Comparison of ENCODE assay signal across 3 worm cellular contexts in the genomic region with DNA sequence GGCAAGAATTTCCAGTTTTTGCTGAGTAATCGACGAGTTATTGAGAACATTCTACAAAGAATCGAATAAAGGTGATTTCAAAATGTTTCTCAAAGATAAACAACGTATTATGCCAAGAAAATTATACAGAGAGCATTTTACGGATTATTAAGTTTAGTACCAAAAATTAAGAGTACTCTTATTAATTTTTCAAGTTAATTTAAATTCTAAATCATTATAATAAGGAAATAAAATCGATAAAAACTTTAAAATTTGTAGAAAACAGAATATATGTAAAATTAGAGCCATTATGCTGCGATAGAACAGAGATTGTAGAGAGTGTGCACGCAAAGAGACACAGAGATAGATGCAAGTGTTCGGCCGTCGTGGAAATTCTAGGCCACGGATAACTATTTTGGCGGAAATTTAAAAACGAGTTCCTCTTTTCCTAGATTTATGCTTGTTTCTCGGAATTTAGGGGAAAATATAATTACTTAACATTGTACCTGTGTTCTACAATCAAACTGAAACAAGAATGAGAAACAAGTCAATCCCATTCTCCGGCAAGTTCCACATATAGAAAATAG.
TF ChIP-seq lines count a peak whose summit lies in the region.

A gene (minus strand): TSS at position 51 of the 566 bp plus-strand sequence.

TF ChIP-seq in whole organism, L1 larva, 84 proteins besides CTCF, POLR2A, EP300 and RAD21 (continued from another document and continues in another):
- TF ChIP-seq pag-3 (tag; optimal IDR thresholded peaks at IDR 0.05; lab: Kevin White, UChicago; ENCODE audit: borderline replicate concordance, insufficient read depth) (no peak), mdl-1 (tag; optimal IDR thresholded peaks at IDR 0.05; lab: Kevin White, UChicago) (peak in 1 of 2 experiments; percentile 20), lin-35 (GFP tag; optimal IDR thresholded peaks at IDR 0.05; lab: Kevin White, UChicago) (peak; percentile 96), nhr-20 (tag; optimal IDR thresholded peaks at IDR 0.05; lab: Kevin White, UChicago) (peak; percentile 70), sptf-1 (tag; optimal IDR thresholded peaks at IDR 0.05; lab: Kevin White, UChicago) (no peak), efl-1 (optimal IDR thresholded peaks at IDR 0.05; lab: Kevin White, UChicago) (peak; percentile 94 to 95), efl-1 (GFP tag; optimal IDR thresholded peaks at IDR 0.05 in 1 of 2; lab: Kevin White, UChicago) (peak; percentile 94 to 99), nhr-19 (GFP tag; conservative IDR thresholded peaks at IDR 0.05; lab: Robert Waterston, UW) (peak; percentile 55), nhr-28 (tag; optimal IDR thresholded peaks at IDR 0.05; lab: Kevin White, UChicago) (no peak), skn-1 (tag; optimal IDR thresholded peaks at IDR 0.05; lab: Kevin White, UChicago) (peak; percentile 81), snpc-4 (tag; optimal IDR thresholded peaks at IDR 0.05; lab: Kevin White, UChicago) (peak; percentile 22), snu-23 (GFP tag; optimal IDR thresholded peaks at IDR 0.05; lab: Kevin White, UChicago) (peak; percentile 73), aha-1 (tag; optimal IDR thresholded peaks at IDR 0.05; lab: Kevin White, UChicago) (no peak), unc-98 (GFP tag; IDR thresholded peaks at IDR 0.05; lab: Robert Waterston, UW) (peak; percentile 74), ztf-11 (tag; optimal IDR thresholded peaks at IDR 0.05; lab: Kevin White, UChicago) (peak in 1 of 2 experiments; percentile 78), lin-13 (GFP tag; optimal IDR thresholded peaks at IDR 0.05; lab: Kevin White, UChicago) (peak; percentile 26), egl-13 (tag; optimal IDR thresholded peaks at IDR 0.05; lab: Kevin White, UChicago) (peak; percentile 64), nhr-85 (tag; lab: Kevin White, UChicago) (peak; percentile 81), lir-3 (tag; optimal IDR thresholded peaks at IDR 0.05; lab: Kevin White, UChicago; ENCODE audit: poor library complexity) (peak; percentile 93), C16A3.4 (tag; optimal IDR thresholded peaks at IDR 0.05; lab: Kevin White, UChicago) (peak; percentile 39), xbp-1 (tag; optimal IDR thresholded peaks at IDR 0.05; lab: Kevin White, UChicago) (peak; percentile 65), pqm-1 (tag; optimal IDR thresholded peaks at IDR 0.05; lab: Kevin White, UChicago) (no peak), C04F5.9 (tag; optimal IDR thresholded peaks at IDR 0.05; lab: Kevin White, UChicago) (peak; percentile 69), pax-3 (tag; optimal IDR thresholded peaks at IDR 0.05; lab: Kevin White, UChicago) (peak; percentile 69), mep-1 (tag; optimal IDR thresholded peaks at IDR 0.05; lab: Kevin White, UChicago) (peak; percentile 65), isw-1 (GFP tag; IDR thresholded peaks at IDR 0.05; lab: Robert Waterston, UW) (peak; percentile 67), hlh-4 (tag; optimal IDR thresholded peaks at IDR 0.05; lab: Kevin White, UChicago) (no peak), ceh-8 (GFP tag; optimal IDR thresholded peaks at IDR 0.05; lab: Kevin White, UChicago) (peak; percentile 26), zip-4 (GFP tag; optimal IDR thresholded peaks at IDR 0.05; lab: Kevin White, UChicago) (no peak), sup-37 (GFP tag; optimal IDR thresholded peaks at IDR 0.05; lab: Kevin White, UChicago) (no peak), nhr-76 (tag; optimal IDR thresholded peaks at IDR 0.05; lab: Kevin White, UChicago) (no peak), ceh-82 (tag; optimal IDR thresholded peaks at IDR 0.05; lab: Kevin White, UChicago) (peak; percentile 13 to 75 (median 43)), rnt-1 (tag; optimal IDR thresholded peaks at IDR 0.05; lab: Kevin White, UChicago) (peak; percentile 96), elt-3 (tag; optimal IDR thresholded peaks at IDR 0.05; lab: Kevin White, UChicago) (peak in 1 of 6 experiments; percentile 58), ceh-90 (tag; optimal IDR thresholded peaks at IDR 0.05; lab: Kevin White, UChicago) (peak; percentile 88), lsy-2 (tag; optimal IDR thresholded peaks at IDR 0.05; lab: Kevin White, UChicago) (peak; percentile 76 to 86), fkh-4 (tag; optimal IDR thresholded peaks at IDR 0.05; lab: Kevin White, UChicago; ENCODE audit: borderline replicate concordance) (peak; percentile 69), unc-130 (tag; optimal IDR thresholded peaks at IDR 0.05; lab: Kevin White, UChicago) (peak; percentile 51), lin-14 (GFP tag; optimal IDR thresholded peaks at IDR 0.05; lab: Kevin White, UChicago) (peak; percentile 91), nhr-90 (tag; optimal IDR thresholded peaks at IDR 0.05; lab: Kevin White, UChicago; ENCODE audit: poor library complexity) (peak; percentile 79)

TF ChIP-seq in whole organism, L3 larva, 47 proteins besides CTCF, POLR2A, EP300 and RAD21 (continued from another document):
- TF ChIP-seq ceh-28 (tag; optimal IDR thresholded peaks at IDR 0.05; lab: Kevin White, UChicago): peak; percentile 38
- no peak for TF ChIP-seq mml-1 (tag; optimal IDR thresholded peaks at IDR 0.05; lab: Kevin White, UChicago)
- no peak for TF ChIP-seq hmg-11 (tag; optimal IDR thresholded peaks at IDR 0.05; lab: Kevin White, UChicago)
- TF ChIP-seq nfya-1 (tag; optimal IDR thresholded peaks at IDR 0.05; lab: Kevin White, UChicago; ENCODE audit: insufficient read depth): no peak
- no peak for TF ChIP-seq nhr-76 (tag; optimal IDR thresholded peaks at IDR 0.05; lab: Kevin White, UChicago)
- TF ChIP-seq ceh-9 (tag; optimal IDR thresholded peaks at IDR 0.05; lab: Kevin White, UChicago): no peak
- peak; percentile 33 for TF ChIP-seq nhr-25 (tag; optimal IDR thresholded peaks at IDR 0.05; lab: Kevin White, UChicago)
- no peak for TF ChIP-seq fkh-10 (GFP tag; optimal IDR thresholded peaks at IDR 0.05; lab: Kevin White, UChicago)
- no peak for TF ChIP-seq ama-1 (optimal IDR thresholded peaks at IDR 0.05; lab: Kevin White, UChicago)
- peak; percentile 25 for TF ChIP-seq lsy-12 (tag; optimal IDR thresholded peaks at IDR 0.05; lab: Kevin White, UChicago)
- no peak for TF ChIP-seq skn-1 (tag; optimal IDR thresholded peaks at IDR 0.05; lab: Kevin White, UChicago)
- TF ChIP-seq lin-39 (tag; optimal IDR thresholded peaks at IDR 0.05; lab: Kevin White, UChicago): peak; percentile 68
- peak; percentile 22 for TF ChIP-seq elt-2 (tag; optimal IDR thresholded peaks at IDR 0.05; lab: Kevin White, UChicago)
- TF ChIP-seq pha-4 (tag; optimal IDR thresholded peaks at IDR 0.05; lab: Kevin White, UChicago): no peak
- TF ChIP-seq fkh-2 (tag; optimal IDR thresholded peaks at IDR 0.05; lab: Kevin White, UChicago): no peak
- TF ChIP-seq egl-5 (tag; optimal IDR thresholded peaks at IDR 0.05; lab: Kevin White, UChicago): no peak
- no peak for TF ChIP-seq elt-3 (tag; optimal IDR thresholded peaks at IDR 0.05; lab: Kevin White, UChicago)
- no peak for TF ChIP-seq tbx-2 (tag; optimal IDR thresholded peaks at IDR 0.05; lab: Kevin White, UChicago)
- no peak for TF ChIP-seq mdl-1 (tag; optimal IDR thresholded peaks at IDR 0.05; lab: Kevin White, UChicago)
- no peak for TF ChIP-seq ceh-82 (tag; optimal IDR thresholded peaks at IDR 0.05; lab: Kevin White, UChicago)
- TF ChIP-seq ztf-11 (tag; optimal IDR thresholded peaks at IDR 0.05; lab: Kevin White, UChicago): no peak
- no peak for TF ChIP-seq sea-2 (GFP tag; optimal IDR thresholded peaks at IDR 0.05; lab: Kevin White, UChicago)
- no peak for TF ChIP-seq pqm-1 (tag; optimal IDR thresholded peaks at IDR 0.05; lab: Kevin White, UChicago)
- no peak for TF ChIP-seq eor-1 (tag; optimal IDR thresholded peaks at IDR 0.05; lab: Kevin White, UChicago)
- TF ChIP-seq daf-12 (tag; optimal IDR thresholded peaks at IDR 0.05; lab: Kevin White, UChicago): no peak
- no peak for TF ChIP-seq nhr-237 (tag; optimal IDR thresholded peaks at IDR 0.05; lab: Kevin White, UChicago)
- no peak for TF ChIP-seq R02D3.7 (tag; optimal IDR thresholded peaks at IDR 0.05; lab: Kevin White, UChicago)
- no peak for TF ChIP-seq egl-27 (tag; optimal IDR thresholded peaks at IDR 0.05; lab: Kevin White, UChicago)
- peak; percentile 80 for TF ChIP-seq lin-15B (tag; optimal IDR thresholded peaks at IDR 0.05; lab: Kevin White, UChicago)

TF ChIP-seq in whole organism, young adult, 124 proteins besides CTCF, POLR2A, EP300 and RAD21 (continued from another document):
- TF ChIP-seq ztf-6 (GFP tag; IDR thresholded peaks at IDR 0.05; lab: Robert Waterston, UW) (no peak), ets-4 (GFP tag; optimal IDR thresholded peaks at IDR 0.05; lab: Kevin White, UChicago) (no peak), F23B12.7 (tag; optimal IDR thresholded peaks at IDR 0.05; lab: Kevin White, UChicago; ENCODE audit: insufficient read depth) (peak; percentile 16), madf-6 (GFP tag; IDR thresholded peaks at IDR 0.05; lab: Robert Waterston, UW) (peak; percentile 78), lin-26 (GFP tag; IDR thresholded peaks at IDR 0.05; lab: Robert Waterston, UW) (no peak), unc-130 (GFP tag; optimal IDR thresholded peaks at IDR 0.05; lab: Kevin White, UChicago) (peak; percentile 74), F55B11.4 (tag; optimal IDR thresholded peaks at IDR 0.05; lab: Kevin White, UChicago; ENCODE audit: borderline replicate concordance, insufficient read depth) (no peak), cebp-2 (GFP tag; IDR thresholded peaks at IDR 0.05; lab: Robert Waterston, UW) (no peak), nfyb-1 (GFP tag; IDR thresholded peaks at IDR 0.05; lab: Robert Waterston, UW) (no peak), K11D2.4 (GFP tag; IDR thresholded peaks at IDR 0.05; lab: Robert Waterston, UW) (no peak), F57C9.4 (tag; optimal IDR thresholded peaks at IDR 0.05; lab: Kevin White, UChicago) (no peak), ceh-91 (GFP tag; IDR thresholded peaks at IDR 0.05; lab: Robert Waterston, UW) (peak; percentile 41; the same call in 1 of the 2 replicates), bed-1 (GFP tag; IDR thresholded peaks at IDR 0.05; lab: Robert Waterston, UW) (no peak), nfya-1 (tag; optimal IDR thresholded peaks at IDR 0.05; lab: Kevin White, UChicago; ENCODE audit: borderline replicate concordance, insufficient read depth) (no peak), akir-1 (GFP tag; optimal IDR thresholded peaks at IDR 0.05; lab: Kevin White, UChicago) (no peak), nhr-90 (tag; optimal IDR thresholded peaks at IDR 0.05; lab: Kevin White, UChicago) (no peak), bed-2 (GFP tag; IDR thresholded peaks at IDR 0.05; lab: Robert Waterston, UW) (no peak), snpc-4 (GFP tag; optimal IDR thresholded peaks at IDR 0.05; lab: Kevin White, UChicago) (no peak), snpc-4 (tag; optimal IDR thresholded peaks at IDR 0.05; lab: Kevin White, UChicago) (peak in 2 of 4 experiments; percentile 11 to 34), ceh-27 (GFP tag; optimal IDR thresholded peaks at IDR 0.05; lab: Kevin White, UChicago) (peak; percentile 68), hmg-20 (GFP tag; IDR thresholded peaks at IDR 0.05; lab: Robert Waterston, UW) (no peak), B0019.2 (GFP tag; conservative IDR thresholded peaks at IDR 0.05; lab: Robert Waterston, UW) (no peak), B0035.1 (tag; optimal IDR thresholded peaks at IDR 0.05; lab: Kevin White, UChicago) (no peak), attf-5 (GFP tag; optimal IDR thresholded peaks at IDR 0.05; lab: Kevin White, UChicago) (peak; percentile 55), efl-1 (GFP tag; optimal IDR thresholded peaks at IDR 0.05; lab: Kevin White, UChicago) (peak; percentile 76), athp-1 (tag; optimal IDR thresholded peaks at IDR 0.05; lab: Kevin White, UChicago) (no peak), sptf-2 (GFP tag; optimal IDR thresholded peaks at IDR 0.05; lab: Kevin White, UChicago) (no peak), ztf-28 (GFP tag; IDR thresholded peaks at IDR 0.05; lab: Robert Waterston, UW) (no peak), him-1 (tag; optimal IDR thresholded peaks at IDR 0.05; lab: Kevin White, UChicago) (peak; percentile 1), mel-28 (tag; optimal IDR thresholded peaks at IDR 0.05; lab: Kevin White, UChicago; ENCODE audit: borderline replicate concordance) (no peak), hlh-12 (tag; optimal IDR thresholded peaks at IDR 0.05; lab: Kevin White, UChicago) (no peak), nhr-120 (GFP tag; IDR thresholded peaks at IDR 0.05; lab: Robert Waterston, UW) (no peak), nhr-179 (tag; optimal IDR thresholded peaks at IDR 0.05; lab: Kevin White, UChicago) (no peak), F37B4.10 (GFP tag; IDR thresholded peaks at IDR 0.05; lab: Robert Waterston, UW) (no peak), madf-10 (tag; optimal IDR thresholded peaks at IDR 0.05; lab: Kevin White, UChicago) (peak; percentile 17), tlf-1 (GFP tag; optimal IDR thresholded peaks at IDR 0.05; lab: Kevin White, UChicago) (no peak), ztf-26 (tag; optimal IDR thresholded peaks at IDR 0.05; lab: Kevin White, UChicago) (no peak), hsf-1 (GFP tag; IDR thresholded peaks at IDR 0.05; lab: Robert Waterston, UW) (0 out of 2 replicates have a peak, but pooled peaks have one; percentile 49), C17E4.6 (GFP tag; IDR thresholded peaks at IDR 0.05; lab: Robert Waterston, UW) (no peak), nhr-80 (tag; optimal IDR thresholded peaks at IDR 0.05; lab: Kevin White, UChicago) (peak; percentile 10), dox-1 (GFP tag; IDR thresholded peaks at IDR 0.05; lab: Robert Waterston, UW) (peak; percentile 84), atf-7 (tag; optimal IDR thresholded peaks at IDR 0.05; lab: Kevin White, UChicago) (no peak), C06A6.2 (GFP tag; conservative IDR thresholded peaks at IDR 0.05; lab: Robert Waterston, UW) (no peak), pbrm-1 (GFP tag; IDR thresholded peaks at IDR 0.05; lab: Robert Waterston, UW) (peak; percentile 57; the same call in 1 of the 2 replicates), Y67H2A.10 (GFP tag; conservative IDR thresholded peaks at IDR 0.05; lab: Robert Waterston, UW) (no peak), xnd-1 (tag; optimal IDR thresholded peaks at IDR 0.05; lab: Kevin White, UChicago) (peak; percentile 34), rcor-1 (GFP tag; IDR thresholded peaks at IDR 0.05; lab: Robert Waterston, UW) (0 out of 2 replicates have a peak, but pooled peaks have one; percentile 19), dpff-1 (tag; optimal IDR thresholded peaks at IDR 0.05; lab: Kevin White, UChicago) (no peak), ztf-22 (GFP tag; optimal IDR thresholded peaks at IDR 0.05; lab: Kevin White, UChicago) (no peak), lsl-1 (GFP tag; optimal IDR thresholded peaks at IDR 0.05; lab: Kevin White, UChicago) (peak; percentile 59), lir-1 (GFP tag; conservative IDR thresholded peaks at IDR 0.05; lab: Robert Waterston, UW) (no peak; the same call in 1 of the 2 replicates), dpl-1 (GFP tag; optimal IDR thresholded peaks at IDR 0.05; lab: Kevin White, UChicago) (peak; percentile 79), F57A8.1 (GFP tag; optimal IDR thresholded peaks at IDR 0.05; lab: Kevin White, UChicago) (no peak), hrde-1 (tag; optimal IDR thresholded peaks at IDR 0.05; lab: Kevin White, UChicago; ENCODE audit: borderline replicate concordance) (no peak), die-1 (tag; optimal IDR thresholded peaks at IDR 0.05; lab: Kevin White, UChicago) (no peak), Y53F4B.3 (GFP tag; IDR thresholded peaks at IDR 0.05; lab: Robert Waterston, UW) (no peak), ZK185.1 (tag; optimal IDR thresholded peaks at IDR 0.05; lab: Kevin White, UChicago; ENCODE audit: poor library complexity, severe bottlenecking) (peak; percentile 57), F52B5.7 (tag; optimal IDR thresholded peaks at IDR 0.05; lab: Kevin White, UChicago) (no peak), mcd-1 (GFP tag; IDR thresholded peaks at IDR 0.05; lab: Robert Waterston, UW) (peak; percentile 78), rec-8 (tag; optimal IDR thresholded peaks at IDR 0.05; lab: Kevin White, UChicago) (no peak), snpc-1.1 (tag; optimal IDR thresholded peaks at IDR 0.05; lab: Kevin White, UChicago; ENCODE audit: insufficient read depth) (no peak), ekl-4 (GFP tag; IDR thresholded peaks at IDR 0.05; lab: Robert Waterston, UW) (0 out of 2 replicates have a peak, but pooled peaks have one; percentile 38)
